Worm (Caenorhabditis elegans): ENCODE measurements around the gene C28D4.10.
"Not testable (repeated sequence)": the region's sequence is repeated elsewhere in the genome, so short reads cannot be mapped to it uniquely, and the experiment has no call there.

The C28D4.10 gene

DNA sequence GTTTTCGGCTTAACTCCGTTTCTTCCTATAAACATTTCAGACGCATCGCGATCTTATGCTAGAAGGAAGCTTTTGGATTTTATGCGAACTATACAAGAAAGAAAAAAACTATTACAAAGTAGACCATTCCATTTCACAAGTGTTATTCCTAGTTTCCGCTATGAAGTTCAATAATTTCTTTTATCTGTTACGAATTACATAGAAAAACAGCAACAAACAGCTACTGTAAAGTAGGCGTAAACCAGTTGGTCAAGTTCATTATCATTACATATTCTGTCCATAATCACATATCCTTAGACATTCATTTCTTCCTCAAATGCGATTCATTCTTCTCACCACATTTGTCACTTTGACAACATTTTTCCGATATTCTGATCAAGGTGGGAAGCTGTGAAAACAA lies at the start of gene C28D4.10:
TSS of gene C28D4.10 (plus strand) at position 301 of the 400 bp plus-strand sequence.
- TF ChIP-seq ceh-82 (tag; optimal IDR thresholded peaks at IDR 0.05) (no peak), madf-9 (GFP tag; conservative IDR thresholded peaks at IDR 0.05) (no peak), nhr-48 (tag; optimal IDR thresholded peaks at IDR 0.05) (no peak), ZK546.5 (tag; optimal IDR thresholded peaks at IDR 0.05) (no peak), unc-39 (tag; optimal IDR thresholded peaks at IDR 0.05) (no peak), fkh-10 (GFP tag; optimal IDR thresholded peaks at IDR 0.05) (no peak), duxl-1 (tag; optimal IDR thresholded peaks at IDR 0.05; ENCODE audit: poor library complexity) (no peak), Y48G9A.11 (GFP tag; IDR thresholded peaks at IDR 0.05) (no peak), nhr-76 (tag; optimal IDR thresholded peaks at IDR 0.05) (no peak), lin-1 (GFP tag; IDR thresholded peaks at IDR 0.05) (no peak), daf-12 (tag; optimal IDR thresholded peaks at IDR 0.05) (no peak), lim-7 (GFP tag; IDR thresholded peaks at IDR 0.05) (no peak), hlh-30 (tag; optimal IDR thresholded peaks at IDR 0.05; ENCODE audit: insufficient read depth) (no peak)

DNA sequence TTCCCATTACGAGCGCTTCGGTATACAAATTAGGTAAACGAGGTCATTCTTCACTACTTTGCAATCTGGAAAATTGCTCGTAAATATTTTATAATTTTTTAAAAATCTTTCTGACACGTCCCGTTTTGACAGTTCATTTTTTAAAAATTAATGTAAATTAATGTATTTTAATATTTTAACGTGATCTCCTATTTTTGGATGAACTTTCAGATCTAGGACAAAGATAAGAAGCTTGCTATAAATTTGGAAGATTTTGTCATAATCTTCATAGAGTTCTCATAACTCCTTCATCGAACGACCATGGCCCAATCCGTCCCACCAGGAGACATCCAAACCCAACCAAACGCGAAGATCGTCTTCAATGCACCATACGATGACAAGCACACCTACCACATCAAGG lies 49.6 kb upstream of the C28D4.10 start, which contains the start of gene msp-76:
TSS of gene msp-76 (plus strand) at position 301 of the 400 bp plus-strand sequence.
- not testable (repeated sequence) for TF ChIP-seq F37D6.2 (tag; optimal IDR thresholded peaks at IDR 0.05); madf-5 (GFP tag; IDR thresholded peaks at IDR 0.05); T20F7.1 (GFP tag; optimal IDR thresholded peaks at IDR 0.05)

DNA sequence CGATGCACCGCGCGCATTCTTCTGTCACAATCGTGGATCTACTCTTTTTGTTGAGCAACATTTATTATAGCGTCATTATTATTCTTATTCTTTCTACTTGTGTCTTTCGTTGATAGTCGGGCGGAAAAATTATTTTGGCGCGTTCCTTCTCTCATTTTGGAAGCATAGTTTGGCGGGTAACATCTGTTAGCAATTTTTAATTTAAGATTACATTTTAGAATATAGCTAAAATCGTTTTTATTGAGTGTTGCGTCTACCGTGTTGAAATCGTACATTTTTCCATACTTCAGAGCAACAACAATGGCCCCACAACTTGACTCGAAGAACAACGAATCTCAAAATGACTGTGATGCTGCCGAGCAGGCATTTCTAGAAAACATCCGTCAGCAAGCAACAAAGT lies 47.6 kb upstream of the C28D4.10 start, which contains the start of gene sdz-36:
TSS of gene sdz-36 (plus strand) at position 301 of the 400 bp plus-strand sequence.
- TF ChIP-seq Y5F2A.4 (GFP tag; optimal IDR thresholded peaks at IDR 0.05) (no peak), nhr-11 (tag; optimal IDR thresholded peaks at IDR 0.05) (no peak), daf-12 (tag; optimal IDR thresholded peaks at IDR 0.05) (no peak), aly-2 (tag; optimal IDR thresholded peaks at IDR 0.05) (no peak), zfp-2 (tag; optimal IDR thresholded peaks at IDR 0.05) (no peak), mdl-1 (tag; optimal IDR thresholded peaks at IDR 0.05) (no peak), attf-4 (tag; optimal IDR thresholded peaks at IDR 0.05) (no peak), madf-9 (GFP tag; conservative IDR thresholded peaks at IDR 0.05) (no peak), gei-8 (GFP tag; optimal IDR thresholded peaks at IDR 0.05) (no peak), ZK546.5 (tag; optimal IDR thresholded peaks at IDR 0.05) (no peak), dve-1 (tag; optimal IDR thresholded peaks at IDR 0.05; ENCODE audit: insufficient read depth) (no peak), lin-13 (GFP tag; optimal IDR thresholded peaks at IDR 0.05) (no peak), D1046.2 (GFP tag; IDR thresholded peaks at IDR 0.05) (no peak), nhr-76 (tag; optimal IDR thresholded peaks at IDR 0.05) (no peak), nhr-41 (GFP tag; IDR thresholded peaks at IDR 0.05) (no peak), saeg-2 (GFP tag; IDR thresholded peaks at IDR 0.05) (no peak), hif-1 (tag; optimal IDR thresholded peaks at IDR 0.05) (no peak), ztf-7 (tag; optimal IDR thresholded peaks at IDR 0.05) (no peak), lsy-2 (tag; optimal IDR thresholded peaks at IDR 0.05) (no peak)

DNA sequence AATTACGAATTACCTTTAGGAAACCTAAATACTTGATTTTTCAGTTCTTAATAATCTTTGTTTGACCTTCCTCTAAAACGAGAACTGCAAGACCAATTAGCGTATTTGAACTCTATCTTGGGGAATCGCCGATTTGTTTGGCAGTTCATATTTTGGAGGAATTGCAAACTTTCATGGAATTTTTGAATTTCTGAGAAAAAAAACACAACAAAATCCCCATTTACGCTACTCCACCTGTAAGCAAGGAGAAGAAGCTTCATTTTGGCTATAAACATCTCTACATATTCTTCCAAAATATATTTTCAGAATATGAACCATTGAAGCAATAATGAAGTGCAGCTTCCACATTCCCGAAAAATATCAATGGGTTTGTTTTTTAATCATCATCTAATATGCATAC lies 45.4 kb upstream of the C28D4.10 start, which contains the start of gene twk-9:
TSS of gene twk-9 (plus strand) at position 301 of the 400 bp plus-strand sequence.
- TF ChIP-seq zip-2 (tag; optimal IDR thresholded peaks at IDR 0.05) (no peak), madf-9 (GFP tag; conservative IDR thresholded peaks at IDR 0.05) (no peak), nhr-111 (GFP tag; optimal IDR thresholded peaks at IDR 0.05) (no peak), zip-11 (GFP tag; IDR thresholded peaks at IDR 0.05) (no peak), zfp-2 (tag; optimal IDR thresholded peaks at IDR 0.05) (no peak)

DNA sequence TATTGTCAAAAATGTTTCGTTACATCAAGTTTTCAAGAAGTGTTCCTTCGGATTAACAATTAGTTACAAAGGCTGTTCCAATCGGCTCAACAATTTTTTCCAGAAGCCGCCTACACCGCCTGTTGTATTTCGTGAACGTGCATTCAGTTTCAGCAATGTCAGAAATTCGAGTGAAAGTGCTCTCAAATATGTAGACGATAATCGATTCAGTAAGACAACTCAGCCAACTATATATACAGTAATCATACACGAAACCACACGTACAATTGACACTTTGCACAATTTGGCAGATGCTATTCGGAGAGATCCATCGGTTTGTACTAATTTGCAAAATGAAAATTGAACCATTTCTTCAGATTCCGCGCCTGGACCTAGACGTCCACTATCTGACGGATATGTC lies 41.8 kb upstream of the C28D4.10 start:
- TF ChIP-seq mxl-2 (GFP tag; conservative IDR thresholded peaks at IDR 0.05) (no peak), Y5F2A.4 (GFP tag; optimal IDR thresholded peaks at IDR 0.05) (no peak), unc-62 (GFP tag; optimal IDR thresholded peaks at IDR 0.05 in 1 of 2) (peak in 1 of 2 experiments; percentile 99), unc-62 (tag; optimal IDR thresholded peaks at IDR 0.05) (no peak), aha-1 (tag) (peak; percentile 1), rbr-2 (tag; optimal IDR thresholded peaks at IDR 0.05) (no peak), ceh-44 (GFP tag; IDR thresholded peaks at IDR 0.05) (no peak), tra-1 (GFP tag; IDR thresholded peaks at IDR 0.05) (no peak), daf-19 (GFP tag; conservative IDR thresholded peaks at IDR 0.05) (no peak), dve-1 (tag; optimal IDR thresholded peaks at IDR 0.05; ENCODE audit: insufficient read depth) (no peak), gei-8 (GFP tag; optimal IDR thresholded peaks at IDR 0.05) (no peak)

All from whole organism, L4 larva.